Worm (Caenorhabditis elegans) whole organism, young adult: Measurements from ENCODE around the gene ttr-51.

Experiments used
- bed-1 ChIP-seq: fragments of 200-800 bp; sonication (Bioruptor generic); IDR thresholded peaks from 2 replicates; pipeline ENCODE4 v1.3.6; 2022; ENCODE audit warnings: missing genetic modification reagents, missing genetic modification characterization, missing compliant biosample characterization
- ceh-100 ChIP-seq: fragments of 200-800 bp; sonication (Bioruptor generic); IDR thresholded peaks from 2 replicates; pipeline ENCODE4 v1.3.6; 2022; ENCODE audit warnings: missing genetic modification reagents, missing genetic modification characterization, missing compliant biosample characterization
- efl-1 ChIP-seq: fragments of 150-350 bp; optimal IDR thresholded peaks from 2 replicates; lab custom pipeline; 2014; ENCODE audit warnings: missing biosample characterization, missing genetic modification reagents, missing genetic modification characterization
- ets-4 ChIP-seq: fragments of 200-800 bp; sonication (Bioruptor generic); optimal IDR thresholded peaks from 2 replicates; lab custom pipeline; 2018; ENCODE audit warnings: mild to moderate bottlenecking, missing genetic modification characterization, missing compliant biosample characterization
- lsy-27 ChIP-seq: sonication (generic microtip); optimal IDR thresholded peaks from 2 replicates; lab custom pipeline; 2017; ENCODE audit warnings: missing genetic modification characterization, mild to moderate bottlenecking, missing compliant biosample characterization, antibody characterized with exemption, missing genotype, borderline replicate concordance; ENCODE audit not compliant: insufficient read depth
- snpc-1.1 ChIP-seq: sonication (generic microtip); optimal IDR thresholded peaks from 2 replicates; lab custom pipeline; 2017; ENCODE audit warnings: missing genetic modification characterization, mild to moderate bottlenecking, missing compliant biosample characterization, antibody characterized with exemption, moderate library complexity, missing genotype, missing genetic modification reagents; ENCODE audit not compliant: insufficient read depth

DNA sequence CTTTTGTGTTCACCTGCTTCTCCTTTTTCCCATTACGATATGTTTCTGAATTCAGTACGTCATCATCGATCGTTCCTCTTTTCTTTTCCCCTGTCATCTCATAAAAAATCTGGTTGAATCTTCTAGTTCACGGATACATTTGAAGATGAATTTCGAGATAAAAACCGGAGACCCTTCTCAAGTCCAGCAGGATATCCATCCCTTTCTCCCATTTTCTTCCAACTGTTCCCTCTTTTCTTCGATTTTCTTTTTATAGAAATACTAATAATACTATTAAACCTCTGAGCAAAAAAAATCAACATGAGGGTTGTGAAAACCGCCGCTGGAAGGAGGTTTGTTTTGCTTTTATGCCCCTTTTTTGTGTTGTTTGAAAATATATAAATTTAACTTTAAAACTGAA, 3.8 kb upstream of the ttr-51 start, which contains the start of gene bus-12:
- TF ChIP-seq ets-4 (GFP tag; lab: Kevin White, UChicago), result no peak
- TF ChIP-seq ceh-100 (GFP tag; lab: Robert Waterston, UW), result no peak
- no peak for TF ChIP-seq snpc-1.1 (tag; lab: Kevin White, UChicago)
- no peak for TF ChIP-seq lsy-27 (tag; lab: Kevin White, UChicago)
- TF ChIP-seq efl-1 (GFP tag; lab: Kevin White, UChicago), result no peak
- TF ChIP-seq bed-1 (GFP tag; lab: Robert Waterston, UW), result no peak
